Worm (Caenorhabditis elegans): ENCODE data around the gene B0563.6.

Gene B0563.6

DNA sequence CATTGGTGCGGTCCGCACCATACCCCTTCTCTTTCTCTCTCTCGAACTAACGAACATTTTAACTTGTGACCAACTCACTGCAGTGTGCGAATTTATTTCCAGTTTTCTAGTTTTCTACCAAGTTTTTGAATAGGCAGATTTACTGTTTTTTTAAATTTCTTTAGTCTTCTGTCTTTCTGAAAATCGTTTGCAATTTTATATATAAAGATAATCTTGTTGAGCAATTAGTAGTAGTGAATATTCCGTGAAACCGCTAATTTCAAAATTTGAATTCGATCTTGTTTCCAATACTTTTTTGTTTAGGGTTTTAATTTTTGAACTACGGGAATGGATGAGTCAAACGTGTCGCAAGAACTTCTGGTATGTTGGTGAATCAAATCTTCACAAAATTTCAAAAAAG is 46.3 kb downstream of the B0563.6 start, which contains the start of gene Y81B9A.2:
TSS of gene Y81B9A.2 (plus strand) at position 301 of the 400 bp plus-strand sequence.
- TF ChIP-seq elt-1 (tag; optimal IDR thresholded peaks at IDR 0.05) (no peak), nhr-11 (tag; optimal IDR thresholded peaks at IDR 0.05) (no peak), ztf-4 (tag; optimal IDR thresholded peaks at IDR 0.05) (no peak), peb-1 (tag; optimal IDR thresholded peaks at IDR 0.05) (no peak), sem-4 (tag; optimal IDR thresholded peaks at IDR 0.05) (no peak), ztf-1 (GFP tag; conservative IDR thresholded peaks at IDR 0.05) (no peak), blmp-1 (tag; optimal IDR thresholded peaks at IDR 0.05; ENCODE audit: insufficient read depth) (no peak), mab-5 (tag; optimal IDR thresholded peaks at IDR 0.05) (no peak), mbf-1 (tag; optimal IDR thresholded peaks at IDR 0.05) (no peak), skn-1 (tag; optimal IDR thresholded peaks at IDR 0.05) (no peak), mdl-1 (tag; optimal IDR thresholded peaks at IDR 0.05) (no peak), snpc-4 (tag; optimal IDR thresholded peaks at IDR 0.05) (no peak), lin-13 (GFP tag; optimal IDR thresholded peaks at IDR 0.05) (no peak), zag-1 (tag; optimal IDR thresholded peaks at IDR 0.05) (no peak), ZK546.5 (tag; optimal IDR thresholded peaks at IDR 0.05) (no peak), crh-2 (tag; optimal IDR thresholded peaks at IDR 0.05) (no peak), unc-62 (GFP tag; optimal IDR thresholded peaks at IDR 0.05) (no peak), ceh-82 (tag; optimal IDR thresholded peaks at IDR 0.05) (no peak)

ce11 chrX:9191795-9192494 is 54.4 kb downstream of the B0563.6 start, which contains the start of gene Y81B9A.1:
Gene Y81B9A.1 (plus strand): TSS chrX:9192444.
- no peak for TF ChIP-seq ceh-82 (tag; optimal IDR thresholded peaks at IDR 0.05)
- TF ChIP-seq peb-1 (tag; optimal IDR thresholded peaks at IDR 0.05), result no peak
- no peak for TF ChIP-seq nhr-237 (tag; optimal IDR thresholded peaks at IDR 0.05)
- TF ChIP-seq elt-1 (tag; optimal IDR thresholded peaks at IDR 0.05), result no peak
- no peak for TF ChIP-seq ztf-4 (tag; optimal IDR thresholded peaks at IDR 0.05)
- no peak for TF ChIP-seq unc-62 (GFP tag; optimal IDR thresholded peaks at IDR 0.05)
- TF ChIP-seq ceh-16 (tag; optimal IDR thresholded peaks at IDR 0.05), result no peak
- no peak for TF ChIP-seq alr-1 (tag; optimal IDR thresholded peaks at IDR 0.05)
- no peak for TF ChIP-seq mbf-1 (tag; optimal IDR thresholded peaks at IDR 0.05)
- no peak for TF ChIP-seq egl-27 (tag; optimal IDR thresholded peaks at IDR 0.05)
- TF ChIP-seq gmeb-1 (tag; optimal IDR thresholded peaks at IDR 0.05), result no peak
- no peak for TF ChIP-seq nhr-21 (tag; optimal IDR thresholded peaks at IDR 0.05)
- TF ChIP-seq elt-3 (tag; optimal IDR thresholded peaks at IDR 0.05), result no peak

ce11 chrX:9194081-9194480 is 56.6 kb downstream of the B0563.6 start:
- TF ChIP-seq ama-1 (optimal IDR thresholded peaks at IDR 0.05) (no peak), lin-13 (GFP tag; optimal IDR thresholded peaks at IDR 0.05) (no peak), mbf-1 (tag; optimal IDR thresholded peaks at IDR 0.05) (no peak), mab-5 (tag; optimal IDR thresholded peaks at IDR 0.05) (no peak)

Data from whole organism, L2 larva.